Worm (Caenorhabditis elegans): ENCODE measurements around the gene H12I19.115.
A peak's percentile ranks its signal among the peaks of the same experiment; 100 is the strongest.

The H12I19.115 gene

DNA sequence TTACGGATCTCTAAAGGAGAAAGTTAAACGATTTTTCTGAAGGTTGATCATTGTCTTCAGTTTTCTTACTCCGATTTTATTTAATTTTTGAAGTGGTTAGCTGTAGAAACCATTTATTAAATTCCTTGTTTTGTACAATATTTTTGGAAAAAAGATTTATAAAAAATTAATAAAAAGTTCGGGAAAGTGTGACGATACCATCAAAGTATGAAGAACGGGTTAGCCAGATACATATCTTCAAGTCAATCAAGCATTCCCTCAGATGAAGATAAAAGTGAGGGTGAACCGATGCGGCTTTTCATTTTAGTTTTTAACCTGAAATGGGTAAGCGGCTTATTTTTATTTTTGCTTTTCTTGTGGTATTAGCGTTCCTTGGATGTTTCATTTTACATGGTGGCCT, 37.8 kb upstream of the H12I19.115 start, which contains the start of gene R05A10.6 (continued):
- TF ChIP-seq nhr-76 (tag; optimal IDR thresholded peaks at IDR 0.05) (no peak), dmd-9 (GFP tag; IDR thresholded peaks at IDR 0.05) (no peak)

- peak; percentile 52 for TF ChIP-seq aha-1 (tag)
- no peak for TF ChIP-seq ZK546.5 (tag; optimal IDR thresholded peaks at IDR 0.05)
- TF ChIP-seq unc-62 (GFP tag; optimal IDR thresholded peaks at IDR 0.05 in 1 of 2) = peak in 1 of 2 experiments; percentile 88
- no peak for TF ChIP-seq unc-62 (tag; optimal IDR thresholded peaks at IDR 0.05)
Observed at ce11 chrIV:14164109-14164508, 36.5 kb upstream of the H12I19.115 start.

ce11 chrIV:14162772-14163171, 35.1 kb upstream of the H12I19.115 start, which contains the start of gene R05A10.7:
Gene R05A10.7 (minus strand): TSS chrIV:14162872.
- TF ChIP-seq php-3 (GFP tag; IDR thresholded peaks at IDR 0.05) (no peak), unc-62 (GFP tag; optimal IDR thresholded peaks at IDR 0.05 in 1 of 2) (peak in 1 of 2 experiments; percentile 6), unc-62 (tag; optimal IDR thresholded peaks at IDR 0.05) (no peak), fkh-10 (GFP tag; optimal IDR thresholded peaks at IDR 0.05) (no peak)

- TF ChIP-seq mep-1 (tag; optimal IDR thresholded peaks at IDR 0.05) (no peak), mdl-1 (tag; optimal IDR thresholded peaks at IDR 0.05) (no peak), hlh-30 (tag; optimal IDR thresholded peaks at IDR 0.05; ENCODE audit: insufficient read depth) (no peak), unc-130 (GFP tag; optimal IDR thresholded peaks at IDR 0.05) (no peak), D1046.2 (GFP tag; IDR thresholded peaks at IDR 0.05) (no peak), zfp-3 (GFP tag; conservative IDR thresholded peaks at IDR 0.05) (no peak), ceh-82 (tag; optimal IDR thresholded peaks at IDR 0.05) (no peak), nhr-6 (tag; optimal IDR thresholded peaks at IDR 0.05) (no peak), lin-1 (GFP tag; IDR thresholded peaks at IDR 0.05) (no peak), ZK546.5 (tag; optimal IDR thresholded peaks at IDR 0.05) (no peak), Y75B8A.6 (GFP tag; IDR thresholded peaks at IDR 0.05) (no peak), unc-62 (GFP tag; optimal IDR thresholded peaks at IDR 0.05 in 1 of 2) (no peak), unc-62 (tag; optimal IDR thresholded peaks at IDR 0.05) (no peak)
Observed at ce11 chrIV:14158086-14158485, 30.4 kb upstream of the H12I19.115 start, which contains the start of gene R05A10.8. Gene R05A10.8 (minus strand): TSS chrIV:14158186.

- no peak for TF ChIP-seq F49E8.2 (tag; optimal IDR thresholded peaks at IDR 0.05; ENCODE audit: borderline replicate concordance)
- no peak for TF ChIP-seq daf-19 (GFP tag; conservative IDR thresholded peaks at IDR 0.05)
- no peak for TF ChIP-seq pqm-1 (tag; optimal IDR thresholded peaks at IDR 0.05)
- TF ChIP-seq skn-1 (tag; optimal IDR thresholded peaks at IDR 0.05) = no peak
- no peak for TF ChIP-seq sdz-12 (GFP tag; optimal IDR thresholded peaks at IDR 0.05)
- TF ChIP-seq unc-130 (GFP tag; optimal IDR thresholded peaks at IDR 0.05) = no peak
- no peak for TF ChIP-seq mxl-2 (GFP tag; conservative IDR thresholded peaks at IDR 0.05)
- TF ChIP-seq tra-1 (GFP tag; IDR thresholded peaks at IDR 0.05) = no peak
- no peak for TF ChIP-seq ces-1 (GFP tag; optimal IDR thresholded peaks at IDR 0.05)
- no peak for TF ChIP-seq fkh-10 (GFP tag; optimal IDR thresholded peaks at IDR 0.05)
- no peak for TF ChIP-seq pha-4 (GFP tag; IDR thresholded peaks at IDR 0.05)
- no peak for TF ChIP-seq pha-4 (tag; optimal IDR thresholded peaks at IDR 0.05)
- TF ChIP-seq mdl-1 (tag; optimal IDR thresholded peaks at IDR 0.05) = no peak
- TF ChIP-seq tag-97 (GFP tag; IDR thresholded peaks at IDR 0.05) = no peak
- no peak for TF ChIP-seq hlh-30 (tag; optimal IDR thresholded peaks at IDR 0.05; ENCODE audit: insufficient read depth)
- no peak for TF ChIP-seq lin-38 (GFP tag; IDR thresholded peaks at IDR 0.05)
- no peak for TF ChIP-seq ztf-7 (tag; optimal IDR thresholded peaks at IDR 0.05)
- no peak for TF ChIP-seq nhr-6 (tag; optimal IDR thresholded peaks at IDR 0.05)
- no peak for TF ChIP-seq F37D6.2 (tag; optimal IDR thresholded peaks at IDR 0.05)
- no peak for TF ChIP-seq lim-7 (GFP tag; IDR thresholded peaks at IDR 0.05)
Observed at ce11 chrIV:14153261-14153660, 25.6 kb upstream of the H12I19.115 start, which contains the start of gene oac-38. Gene oac-38 (minus strand): TSS chrIV:14153361.

Measured in whole organism, L4 larva.